Fruit fly (Drosophila melanogaster) whole organism: Measurements from ENCODE around the gene Tie.

ENCODE experiments used
- CG8478 ChIP-seq: fragments of >200 bp; optimal IDR thresholded peaks from 2 replicates; lab custom pipeline; 2018; ENCODE audit warnings: inconsistent platforms
- pan ChIP-seq: fragments of >200 bp; optimal IDR thresholded peaks from 2 replicates; lab custom pipeline; 2017

DNA sequence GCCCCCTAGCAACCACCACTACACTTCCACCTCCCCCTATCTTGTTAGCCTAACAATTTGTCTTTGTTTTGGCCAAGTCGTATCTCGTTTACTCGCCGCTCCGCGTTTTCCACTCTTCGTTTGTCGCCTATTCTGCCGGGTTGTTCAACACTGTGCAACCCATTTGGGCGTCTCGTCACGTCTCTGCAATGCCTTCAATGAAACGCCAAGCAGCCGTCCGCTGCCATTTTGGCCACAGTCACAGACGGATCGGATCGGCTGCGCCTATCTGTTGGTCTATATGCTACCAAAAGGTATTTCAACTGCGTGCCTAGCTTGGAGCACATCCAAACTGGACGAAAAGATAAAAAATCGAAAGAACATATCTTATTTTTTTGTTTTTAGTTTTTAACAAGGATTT, 15.6 kb downstream of the Tie start:
- TF ChIP-seq CG8478 (lab: Kevin White, UChicago) (no peak), pan (no peak)
